Fruit fly (Drosophila melanogaster) whole organism, embryonic: Measurements from ENCODE around the gene Trpgamma.
A peak's percentile ranks its signal among the peaks of the same experiment; 100 is the strongest.

Experiments used
- Ada2b ChIP-seq: fragments of 200-800 bp; sonication (Bioruptor generic); IDR thresholded peaks from 2 replicates; pipeline ENCODE4 v1.3.6; 2022; ENCODE audit warnings: missing biosample characterization, missing genetic modification characterization
- Antp ChIP-seq: fragments of 200-800 bp; sonication (Bioruptor generic); optimal IDR thresholded peaks from 3 replicates; lab custom pipeline; 2016; ENCODE audit warnings: missing biosample characterization, missing genetic modification characterization
- BtbVII ChIP-seq: fragments of 200-800 bp; sonication (Bioruptor generic); optimal IDR thresholded peaks from 3 replicates; lab custom pipeline; 2017; ENCODE audit warnings: missing biosample characterization, mild to moderate bottlenecking, missing genetic modification characterization
- CG10267 ChIP-seq: fragments of 200-800 bp; sonication (Bioruptor generic); optimal IDR thresholded peaks from 2 replicates; lab custom pipeline; 2018; ENCODE audit warnings: missing biosample characterization, mild to moderate bottlenecking, missing genetic modification characterization, moderate library complexity
- CG12219 ChIP-seq: fragments of 200-800 bp; sonication (Bioruptor generic); optimal IDR thresholded peaks from 3 replicates; lab custom pipeline; 2018; ENCODE audit warnings: missing biosample characterization, mild to moderate bottlenecking, missing genetic modification characterization
- CG12942 ChIP-seq: fragments of 200-800 bp; sonication (Bioruptor generic); optimal IDR thresholded peaks from 3 replicates; lab custom pipeline; 2016; ENCODE audit warnings: missing biosample characterization, missing genetic modification characterization
- CG13296 ChIP-seq: fragments of 200-800 bp; sonication (Bioruptor generic); optimal IDR thresholded peaks from 3 replicates; lab custom pipeline; 2018; ENCODE audit warnings: missing biosample characterization, mild to moderate bottlenecking, missing genetic modification characterization
- CG13624 ChIP-seq: fragments of 200-800 bp; sonication (Bioruptor generic); optimal IDR thresholded peaks from 2 replicates; lab custom pipeline; 2016; ENCODE audit warnings: missing biosample characterization, missing genetic modification characterization
- CG13775 ChIP-seq: fragments of 200-800 bp; sonication (Bioruptor generic); optimal IDR thresholded peaks from 3 replicates; lab custom pipeline; 2017; ENCODE audit warnings: missing biosample characterization, mild to moderate bottlenecking, missing genetic modification characterization
- CG14441 ChIP-seq: fragments of 200-800 bp; sonication (Bioruptor generic); IDR thresholded peaks from 2 replicates; pipeline ENCODE4 v1.3.6; 2022; ENCODE audit warnings: missing biosample characterization, missing genetic modification characterization
- CG15514 ChIP-seq: fragments of 200-800 bp; sonication (Bioruptor generic); optimal IDR thresholded peaks from 3 replicates; lab custom pipeline; 2017; ENCODE audit warnings: missing biosample characterization, missing genetic modification characterization, mild to moderate bottlenecking, moderate library complexity, missing genetic modification reagents
- CG17568 ChIP-seq: fragments of 200-800 bp; sonication (Bioruptor generic); optimal IDR thresholded peaks from 2 replicates; lab custom pipeline; 2018; ENCODE audit warnings: missing biosample characterization, mild to moderate bottlenecking, missing genetic modification characterization, moderate library complexity
- CG18011 ChIP-seq: fragments of 200-800 bp; sonication (Bioruptor generic); optimal IDR thresholded peaks from 2 replicates; lab custom pipeline; 2017; ENCODE audit warnings: missing biosample characterization, missing genetic modification characterization, mild to moderate bottlenecking, moderate library complexity, missing genotype
- CG30431 ChIP-seq: fragments of 200-800 bp; sonication (Bioruptor generic); optimal IDR thresholded peaks from 2 replicates; lab custom pipeline; 2017; ENCODE audit warnings: missing biosample characterization, missing genetic modification characterization
- CG31224 ChIP-seq: fragments of 200-800 bp; sonication (Bioruptor generic); IDR thresholded peaks from 2 replicates; pipeline ENCODE4 v1.3.6; 2022; ENCODE audit warnings: missing biosample characterization, missing genetic modification characterization
- CG31388 ChIP-seq: fragments of 200-800 bp; sonication (Bioruptor generic); optimal IDR thresholded peaks from 2 replicates; lab custom pipeline; 2016; ENCODE audit warnings: missing biosample characterization, missing genetic modification characterization
- CG32532 ChIP-seq: fragments of 200-800 bp; sonication (Bioruptor generic); IDR thresholded peaks from 2 replicates; pipeline ENCODE4 v1.3.6; 2022; ENCODE audit warnings: missing biosample characterization, missing genetic modification characterization
- CG34422 ChIP-seq: fragments of 200-800 bp; sonication (Bioruptor generic); IDR thresholded peaks from 3 replicates; pipeline ENCODE4 v1.3.6; 2022; ENCODE audit warnings: missing biosample characterization, missing genetic modification characterization
- CG4328 ChIP-seq: fragments of 200-800 bp; sonication (Bioruptor generic); optimal IDR thresholded peaks from 3 replicates; lab custom pipeline; 2017; ENCODE audit warnings: missing biosample characterization, missing genetic modification reagents, missing genetic modification characterization
- CG4707 ChIP-seq: fragments of 200-800 bp; sonication (Bioruptor generic); optimal IDR thresholded peaks from 2 replicates; lab custom pipeline; 2018; ENCODE audit warnings: missing biosample characterization, mild to moderate bottlenecking, missing genetic modification characterization, moderate library complexity
- CG7357 ChIP-seq: fragments of 200-800 bp; sonication (Bioruptor generic); IDR thresholded peaks from 3 replicates; pipeline ENCODE4 v1.3.6; 2022; ENCODE audit warnings: missing biosample characterization, missing genetic modification characterization
- CG7928 ChIP-seq: fragments of 200-800 bp; sonication (Bioruptor generic); optimal IDR thresholded peaks from 2 replicates; lab custom pipeline; 2017; ENCODE audit warnings: missing biosample characterization, mild to moderate bottlenecking, missing genetic modification characterization
- D ChIP-seq, 2 experiments: fragments of 200-800 bp in 1 of 2; fragments of >200 bp in 1 of 2; sonication (Bioruptor generic) in 1 of 2; optimal IDR thresholded peaks; 2 replicates in 1 of 2; 3 replicates in 1 of 2; lab custom pipeline; 2017; ENCODE audit warnings: mild to moderate bottlenecking in 1 of 2, missing biosample characterization in 1 of 2, missing genetic modification characterization in 1 of 2, missing genetic modification reagents in 1 of 2
- E2f2 ChIP-seq: fragments of 200-800 bp; sonication (Bioruptor generic); IDR thresholded peaks from 2 replicates; pipeline ENCODE4 v1.3.6; 2022; ENCODE audit warnings: missing biosample characterization, missing genetic modification characterization
- Fer3 ChIP-seq: fragments of 200-800 bp; sonication (Bioruptor generic); optimal IDR thresholded peaks from 2 replicates; lab custom pipeline; 2018; ENCODE audit warnings: missing biosample characterization, mild to moderate bottlenecking, missing genetic modification characterization, moderate library complexity
- Hand ChIP-seq: fragments of 200-800 bp; sonication (Bioruptor generic); optimal IDR thresholded peaks from 2 replicates; lab custom pipeline; 2017; ENCODE audit warnings: mild to moderate bottlenecking, missing biosample characterization, missing genetic modification reagents, missing genetic modification characterization
- Hr51 ChIP-seq, 2 experiments: fragments of 200-800 bp; sonication (Bioruptor generic); optimal IDR thresholded peaks; 2 replicates in 1 of 2; 3 replicates in 1 of 2; lab custom pipeline; 2016 to 2018; ENCODE audit warnings: missing biosample characterization in 2 of 2, missing genetic modification characterization in 2 of 2, mild to moderate bottlenecking in 1 of 2, moderate library complexity in 1 of 2
- Jarid2 ChIP-seq: fragments of 200-800 bp; sonication (Bioruptor generic); optimal IDR thresholded peaks from 3 replicates; lab custom pipeline; 2017; ENCODE audit warnings: mild to moderate bottlenecking, missing biosample characterization, missing genetic modification reagents, missing genetic modification characterization
- Kr ChIP-seq: fragments of 200-800 bp; sonication (Bioruptor generic); optimal IDR thresholded peaks from 2 replicates; lab custom pipeline; 2017; ENCODE audit warnings: missing biosample characterization, mild to moderate bottlenecking, missing genetic modification characterization
- Max ChIP-seq: fragments of 200-800 bp; sonication (Bioruptor generic); optimal IDR thresholded peaks from 2 replicates; lab custom pipeline; 2016; ENCODE audit warnings: missing biosample characterization, mild to moderate bottlenecking, missing genetic modification characterization
- NC2β ChIP-seq: fragments of 200-800 bp; sonication (Bioruptor generic); optimal IDR thresholded peaks from 2 replicates; lab custom pipeline; 2016; ENCODE audit warnings: missing biosample characterization, missing genetic modification characterization
- Opbp ChIP-seq: fragments of 200-800 bp; sonication (Bioruptor generic); IDR thresholded peaks from 3 replicates; pipeline ENCODE4 v1.3.6; 2022; ENCODE audit warnings: missing biosample characterization, missing genetic modification characterization; ENCODE audit not compliant: partially characterized antibody
- Rx ChIP-seq: fragments of 200-800 bp; sonication (Bioruptor generic); IDR thresholded peaks from 2 replicates; pipeline ENCODE4 v1.3.6; 2022; ENCODE audit warnings: missing biosample characterization, missing genetic modification characterization
- Side ChIP-seq: fragments of 200-800 bp; sonication (Bioruptor generic); optimal IDR thresholded peaks from 2 replicates; lab custom pipeline; 2016; ENCODE audit warnings: missing biosample characterization, missing genetic modification characterization
- Trl ChIP-seq, 3 experiments: fragments of >200 bp in 2 of 3; fragments of 200-800 bp in 1 of 3; sonication (Bioruptor generic) in 1 of 3; optimal IDR thresholded peaks; 2 replicates in 1 of 3; 3 replicates in 2 of 3; lab custom pipeline; 2016 to 2017; ENCODE audit warnings: missing biosample characterization in 1 of 3, missing genetic modification characterization in 1 of 3
- btn ChIP-seq: fragments of 200-800 bp; sonication (Bioruptor generic); optimal IDR thresholded peaks from 2 replicates; lab custom pipeline; 2016; ENCODE audit warnings: missing biosample characterization, missing genetic modification characterization
- croc ChIP-seq: fragments of 200-800 bp; sonication (Bioruptor generic); conservative IDR thresholded peaks from 3 replicates; pipeline ENCODE4 v1.3.6; 2022; ENCODE audit warnings: missing biosample characterization, missing genetic modification characterization
- esg ChIP-seq: fragments of 200-800 bp; sonication (Bioruptor generic); conservative IDR thresholded peaks from 2 replicates; pipeline ENCODE4 v1.3.6; 2022; ENCODE audit warnings: missing biosample characterization, missing genetic modification characterization
- gem ChIP-seq: fragments of 200-800 bp; sonication (Bioruptor generic); optimal IDR thresholded peaks from 2 replicates; lab custom pipeline; 2019; ENCODE audit warnings: missing biosample characterization, mild to moderate bottlenecking, missing genetic modification characterization, moderate library complexity
- gt ChIP-seq: fragments of 200-800 bp; sonication (Bioruptor generic); IDR thresholded peaks from 2 replicates; pipeline ENCODE4 v1.3.6; 2022; ENCODE audit warnings: missing biosample characterization, missing genetic modification characterization
- ken ChIP-seq: fragments of 200-800 bp; sonication (Bioruptor generic); IDR thresholded peaks from 3 replicates; pipeline ENCODE4 v1.3.6; 2022; ENCODE audit warnings: missing biosample characterization, missing genetic modification characterization
- phol ChIP-seq: fragments of 200-800 bp; sonication (Bioruptor generic); optimal IDR thresholded peaks from 3 replicates; lab custom pipeline; 2018; ENCODE audit warnings: missing biosample characterization, mild to moderate bottlenecking, missing genetic modification characterization, moderate library complexity
- sc ChIP-seq, 3 experiments: fragments of >200 bp in 2 of 3; fragments of 200-800 bp in 1 of 3; sonication (Bioruptor generic) in 1 of 3; optimal IDR thresholded peaks; 2 replicates in 2 of 3; 3 replicates in 1 of 3; lab custom pipeline; 2017; ENCODE audit warnings: mild to moderate bottlenecking in 1 of 3, missing biosample characterization in 1 of 3, missing genetic modification characterization in 1 of 3, missing genetic modification reagents in 1 of 3
- ssp ChIP-seq: fragments of 200-800 bp; sonication (Bioruptor generic); IDR thresholded peaks from 2 replicates; pipeline ENCODE4 v1.3.6; 2022; ENCODE audit warnings: missing biosample characterization, missing genetic modification characterization
- tap ChIP-seq: fragments of 200-800 bp; optimal IDR thresholded peaks from 3 replicates; lab custom pipeline; 2019; ENCODE audit warnings: missing biosample characterization, mild to moderate bottlenecking, missing genetic modification characterization, moderate library complexity
- unpg ChIP-seq: fragments of 200-800 bp; sonication (Bioruptor generic); optimal IDR thresholded peaks from 3 replicates; lab custom pipeline; 2018; ENCODE audit warnings: missing biosample characterization, mild to moderate bottlenecking, missing genetic modification characterization, moderate library complexity
- vvl ChIP-seq: fragments of 200-800 bp; sonication (Bioruptor generic); IDR thresholded peaks from 2 replicates; pipeline ENCODE4 v1.3.6; 2022; ENCODE audit warnings: missing biosample characterization, missing genetic modification characterization
- wek ChIP-seq: fragments of 200-800 bp; sonication (Bioruptor generic); optimal IDR thresholded peaks from 3 replicates; lab custom pipeline; 2018; ENCODE audit warnings: missing biosample characterization, mild to moderate bottlenecking, missing genetic modification characterization, moderate library complexity

The Trpgamma gene

DNA sequence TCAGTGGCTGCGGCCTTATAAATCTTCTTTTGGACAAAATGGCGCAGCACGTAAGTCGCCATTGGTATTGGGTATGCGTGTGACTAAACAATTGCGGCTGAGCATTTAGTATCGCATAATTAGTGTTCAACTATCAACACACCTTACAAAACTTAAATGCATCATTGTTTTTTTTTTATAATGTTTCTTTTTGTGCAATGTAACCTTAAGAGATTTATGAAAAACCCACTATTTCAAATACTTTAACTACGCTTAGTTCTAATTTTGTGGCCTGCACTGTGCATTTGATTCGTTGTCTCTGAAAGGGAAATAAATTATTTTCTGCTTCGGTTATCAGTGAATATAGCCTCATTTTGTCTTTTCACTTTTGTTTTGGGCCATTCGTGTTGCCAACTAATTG lies 32.5 kb downstream of the Trpgamma start (continued):
- TF ChIP-seq Fer3 (tag; lab: Kevin White, UChicago) (peak; percentile 68), Side (peak; percentile 42), CG18011 (no peak), Antp (GFP tag; lab: Kevin White, UChicago) (peak; percentile 46), CG30431 (peak; percentile 24), btn (GFP tag; lab: Kevin White, UChicago) (peak; percentile 6), Opbp (GFP tag; lab: Robert Waterston, UW) (no peak), CG34422 (GFP tag; lab: Robert Waterston, UW) (peak; percentile 63; the same call in 2 of the 3 replicates), Ada2b (GFP tag; lab: Robert Waterston, UW) (peak; percentile 53), E2f2 (GFP tag; lab: Robert Waterston, UW) (peak; percentile 27; the same call in 1 of the 2 replicates), ken (GFP tag; lab: Robert Waterston, UW) (peak; percentile 59; the same call in 2 of the 3 replicates), CG14441 (peak; percentile 60; the same call in 1 of the 2 replicates), CG13775 (GFP tag; lab: Kevin White, UChicago) (peak; percentile 46), CG31388 (GFP tag; lab: Kevin White, UChicago) (peak; percentile 33), ssp (GFP tag; lab: Robert Waterston, UW) (0 out of 2 replicates have a peak, but pooled peaks have one; percentile 32), CG31224 (GFP tag; lab: Robert Waterston, UW) (no peak), Rx (GFP tag; lab: Robert Waterston, UW) (no peak), tap (tag; lab: Kevin White, UChicago) (peak; percentile 49), NC2β (GFP tag; lab: Kevin White, UChicago) (peak; percentile 19), Hr51 (GFP tag; optimal IDR thresholded peaks at IDR 0.05; lab: Kevin White, UChicago) (peak in 1 of 2 experiments; percentile 74), unpg (peak; percentile 79), CG7928 (GFP tag; lab: Kevin White, UChicago) (peak; percentile 13), wek (GFP tag; lab: Kevin White, UChicago) (no peak), CG15514 (GFP tag; lab: Kevin White, UChicago) (peak; percentile 53), sc (optimal IDR thresholded peaks at IDR 0.05; lab: Kevin White, UChicago) (no peak), sc (GFP tag; optimal IDR thresholded peaks at IDR 0.05; lab: Kevin White, UChicago) (peak; percentile 29), CG12942 (GFP tag; lab: Kevin White, UChicago) (peak; percentile 37), CG4328 (GFP tag; lab: Kevin White, UChicago) (no peak), CG12219 (peak; percentile 61), gt (GFP tag; lab: Robert Waterston, UW) (no peak), Trl (optimal IDR thresholded peaks at IDR 0.05; lab: Kevin White, UChicago) (no peak), Trl (GFP tag; optimal IDR thresholded peaks at IDR 0.05; lab: Kevin White, UChicago) (peak; percentile 55), vvl (peak; percentile 65), CG17568 (peak; percentile 57), CG32532 (GFP tag; lab: Robert Waterston, UW) (peak; percentile 68; the same call in 1 of the 2 replicates), Jarid2 (GFP tag; lab: Kevin White, UChicago) (peak; percentile 23), croc (peak; percentile 34; the same call in 2 of the 3 replicates), CG4707 (GFP tag; lab: Kevin White, UChicago) (no peak), CG7357 (GFP tag; lab: Robert Waterston, UW) (0 out of 3 replicates have a peak, but pooled peaks have one; percentile 29), CG13296 (GFP tag; lab: Kevin White, UChicago) (peak; percentile 59), Hand (GFP tag; lab: Kevin White, UChicago) (peak; percentile 63), Kr (no peak), CG10267 (tag; lab: Kevin White, UChicago) (peak; percentile 56), Max (no peak), BtbVII (peak; percentile 69), CG13624 (GFP tag; lab: Kevin White, UChicago) (peak; percentile 38), gem (tag; lab: Kevin White, UChicago) (peak; percentile 83), phol (peak; percentile 77), esg (GFP tag; lab: Robert Waterston, UW) (peak; percentile 50), D (optimal IDR thresholded peaks at IDR 0.05; lab: Kevin White, UChicago) (no peak), D (GFP tag; optimal IDR thresholded peaks at IDR 0.05; lab: Kevin White, UChicago) (peak; percentile 28)
